Fruit fly (Drosophila melanogaster): ENCODE results near the gene CG14840.

Gene CG14840

DNA sequence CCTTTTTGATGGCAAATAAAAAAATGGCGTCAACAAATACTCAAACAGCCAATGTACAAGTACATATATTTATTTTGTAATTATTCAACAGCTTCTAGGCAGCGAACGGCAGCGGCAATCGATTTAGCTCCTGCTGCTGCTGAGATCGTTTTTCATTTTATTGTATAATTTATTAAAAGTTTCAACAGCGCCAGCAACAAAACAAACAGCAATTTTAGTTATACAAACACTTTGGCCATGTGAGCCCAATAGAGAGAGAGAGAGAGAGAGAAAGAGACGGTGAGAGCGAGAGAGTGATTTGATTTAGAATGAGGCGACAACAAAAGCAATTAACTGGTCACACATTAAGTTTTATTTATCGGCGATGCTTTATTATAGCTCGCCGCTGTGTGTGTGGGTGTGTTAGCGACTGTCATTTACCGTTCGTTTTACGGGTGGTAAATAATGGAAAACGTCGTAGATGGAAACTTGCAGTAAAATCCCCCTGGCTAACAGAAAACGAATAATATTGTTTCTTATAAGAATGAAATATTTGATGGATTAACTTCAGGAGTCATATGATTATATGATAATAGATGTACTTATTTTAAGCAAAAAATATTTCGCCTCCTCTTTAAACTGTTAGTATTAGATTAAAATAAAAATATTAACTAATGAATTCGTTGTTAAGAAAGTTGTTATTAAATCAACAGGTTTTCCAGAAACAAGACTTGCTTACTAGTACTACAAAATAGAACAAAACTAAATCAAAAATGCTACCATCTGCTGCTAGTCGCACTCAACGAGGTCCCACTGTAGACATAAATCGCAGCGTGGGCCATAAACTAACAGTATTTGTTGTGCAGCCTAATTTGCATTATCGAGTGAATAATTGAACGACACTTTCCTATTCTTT, 24.3 kb upstream of the CG14840 start:
- TF ChIP-seq foxo (GFP tag; optimal IDR thresholded peaks at IDR 0.05) (peak in 1 of 2 experiments; percentile 2), dsf (GFP tag; optimal IDR thresholded peaks at IDR 0.05; ENCODE audit: borderline replicate concordance) (no peak), Abd-B (GFP tag; optimal IDR thresholded peaks at IDR 0.05) (no peak), dl (GFP tag; optimal IDR thresholded peaks at IDR 0.05; ENCODE audit: insufficient read depth in 1 of 2, partially characterized antibody in 2 of 2) (no peak), Dif (GFP tag; optimal IDR thresholded peaks at IDR 0.05; ENCODE audit: partially characterized antibody) (peak; percentile 34), sv (GFP tag; optimal IDR thresholded peaks at IDR 0.05) (no peak)

DNA sequence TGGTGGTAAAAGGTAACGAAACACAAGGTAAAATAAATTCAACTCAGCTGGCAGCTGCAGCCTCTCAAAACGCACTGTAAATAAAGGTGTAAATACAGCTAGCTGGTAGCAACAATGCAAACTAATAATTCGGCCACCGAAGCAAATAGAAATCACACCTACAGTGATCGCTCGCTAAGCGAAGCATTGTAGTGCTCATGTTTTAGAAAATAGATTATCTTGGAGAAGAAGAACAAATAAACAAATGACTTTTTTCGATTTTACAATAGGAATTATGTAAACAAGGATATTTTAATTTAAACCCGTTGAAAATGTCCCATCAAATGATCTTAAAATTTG, 23.4 kb upstream of the CG14840 start:
- no peak for TF ChIP-seq sv (GFP tag; optimal IDR thresholded peaks at IDR 0.05)
- no peak for TF ChIP-seq lola (GFP tag; optimal IDR thresholded peaks at IDR 0.05)
- TF ChIP-seq Rel (GFP tag; optimal IDR thresholded peaks at IDR 0.05), result no peak
- no peak for TF ChIP-seq Rel (tag; optimal IDR thresholded peaks at IDR 0.05)
- no peak for TF ChIP-seq pan (optimal IDR thresholded peaks at IDR 0.05)
- TF ChIP-seq br (GFP tag; optimal IDR thresholded peaks at IDR 0.05), result no peak

dm6 chr3R:14283754-14284421, 22.9 kb upstream of the CG14840 start:
- peak; percentile 2 to 81 for TF ChIP-seq dl (GFP tag; optimal IDR thresholded peaks at IDR 0.05; ENCODE audit: insufficient read depth in 1 of 2, partially characterized antibody in 2 of 2)
- peak; percentile 4 for TF ChIP-seq CrebA (GFP tag; optimal IDR thresholded peaks at IDR 0.05; ENCODE audit: borderline replicate concordance)
- peak; percentile 83 for TF ChIP-seq Dfd (GFP tag; optimal IDR thresholded peaks at IDR 0.05)
- no peak for TF ChIP-seq Hr78 (GFP tag; optimal IDR thresholded peaks at IDR 0.05)
- TF ChIP-seq sv (GFP tag; optimal IDR thresholded peaks at IDR 0.05), result peak; percentile 96
- peak; percentile 57 to 98 for TF ChIP-seq foxo (GFP tag; optimal IDR thresholded peaks at IDR 0.05)
- TF ChIP-seq dmrt93B (GFP tag; optimal IDR thresholded peaks at IDR 0.05), result peak; percentile 94
- peak; percentile 88 for TF ChIP-seq CG32264 (GFP tag; optimal IDR thresholded peaks at IDR 0.05)
- no peak for TF ChIP-seq Abd-B (GFP tag; optimal IDR thresholded peaks at IDR 0.05)
- TF ChIP-seq rgr (GFP tag; optimal IDR thresholded peaks at IDR 0.05), result peak; percentile 98
- TF ChIP-seq fru (GFP tag; optimal IDR thresholded peaks at IDR 0.05), result peak; percentile 96
- peak; percentile 94 for TF ChIP-seq Hnf4 (GFP tag; optimal IDR thresholded peaks at IDR 0.05)
- TF ChIP-seq pan (optimal IDR thresholded peaks at IDR 0.05), result no peak
- peak; percentile 98 for TF ChIP-seq h (GFP tag; optimal IDR thresholded peaks at IDR 0.05)
- TF ChIP-seq Dif (GFP tag; optimal IDR thresholded peaks at IDR 0.05; ENCODE audit: partially characterized antibody), result peak; percentile 72
- peak; percentile 49 for TF ChIP-seq Mio (GFP tag; optimal IDR thresholded peaks at IDR 0.05)
- no peak for TF ChIP-seq lola (GFP tag; optimal IDR thresholded peaks at IDR 0.05)
- TF ChIP-seq GATAd (GFP tag; optimal IDR thresholded peaks at IDR 0.05), result peak; percentile 62
- peak; percentile 98 for TF ChIP-seq HLH106 (tag; optimal IDR thresholded peaks at IDR 0.05)
- TF ChIP-seq dsf (GFP tag; optimal IDR thresholded peaks at IDR 0.05; ENCODE audit: borderline replicate concordance), result peak; percentile 93
- TF ChIP-seq Hr83 (GFP tag; optimal IDR thresholded peaks at IDR 0.05; ENCODE audit: poor library complexity, severe bottlenecking), result peak; percentile 60
- peak; percentile 72 for TF ChIP-seq Jra (GFP tag; optimal IDR thresholded peaks at IDR 0.05)
- TF ChIP-seq tai (GFP tag; optimal IDR thresholded peaks at IDR 0.05), result peak; percentile 93
- TF ChIP-seq brk (GFP tag; optimal IDR thresholded peaks at IDR 0.05), result peak; percentile 97
- peak; percentile 93 for TF ChIP-seq sage (GFP tag; optimal IDR thresholded peaks at IDR 0.05)
- TF ChIP-seq CG9705 (GFP tag; optimal IDR thresholded peaks at IDR 0.05), result peak; percentile 89
- no peak for TF ChIP-seq usp (GFP tag; optimal IDR thresholded peaks at IDR 0.05)
- peak; percentile 81 for TF ChIP-seq Vsx2 (GFP tag; optimal IDR thresholded peaks at IDR 0.05; ENCODE audit: partially characterized antibody)
- peak; percentile 96 for TF ChIP-seq br (GFP tag; optimal IDR thresholded peaks at IDR 0.05)
- TF ChIP-seq Myc (optimal IDR thresholded peaks at IDR 0.05), result no peak
- TF ChIP-seq psq (GFP tag; optimal IDR thresholded peaks at IDR 0.05), result peak; percentile 96
- TF ChIP-seq OdsH (GFP tag; optimal IDR thresholded peaks at IDR 0.05), result peak; percentile 99
- TF ChIP-seq woc (GFP tag; optimal IDR thresholded peaks at IDR 0.05), result peak; percentile 80
- peak; percentile 96 for TF ChIP-seq ey (GFP tag; optimal IDR thresholded peaks at IDR 0.05)
- peak; percentile 98 for TF ChIP-seq Sp1 (GFP tag; optimal IDR thresholded peaks at IDR 0.05)
- TF ChIP-seq N (GFP tag; optimal IDR thresholded peaks at IDR 0.05), result no peak
- no peak for TF ChIP-seq jim (GFP tag; optimal IDR thresholded peaks at IDR 0.05)
- TF ChIP-seq Rel (GFP tag; optimal IDR thresholded peaks at IDR 0.05), result peak; percentile 83
- TF ChIP-seq Rel (tag; optimal IDR thresholded peaks at IDR 0.05), result peak; percentile 58
